Worm (Caenorhabditis elegans): ENCODE data around the gene F10E9.11.

ce11 chrIII:8271676-8272225 is 47.3 kb downstream of the F10E9.11 start, which contains the start of the genes mps-4 and F09G8.10:
- no peak for TF ChIP-seq flt-1 (GFP tag; IDR thresholded peaks at IDR 0.05)
- no peak for TF ChIP-seq med-1 (GFP tag; optimal IDR thresholded peaks at IDR 0.05; ENCODE audit: insufficient read depth)
- no peak for TF ChIP-seq klf-2 (GFP tag; conservative IDR thresholded peaks at IDR 0.05)
- TF ChIP-seq ztf-23 (GFP tag; IDR thresholded peaks at IDR 0.05) = no peak
- TF ChIP-seq ztf-29 (GFP tag; IDR thresholded peaks at IDR 0.05) = no peak
- no peak for TF ChIP-seq ref-1 (GFP tag; conservative IDR thresholded peaks at IDR 0.05)

All from whole organism, midembryonic.